Worm (Caenorhabditis elegans): ENCODE data around the gene F09F9.1.

F09F9.1 gene

DNA sequence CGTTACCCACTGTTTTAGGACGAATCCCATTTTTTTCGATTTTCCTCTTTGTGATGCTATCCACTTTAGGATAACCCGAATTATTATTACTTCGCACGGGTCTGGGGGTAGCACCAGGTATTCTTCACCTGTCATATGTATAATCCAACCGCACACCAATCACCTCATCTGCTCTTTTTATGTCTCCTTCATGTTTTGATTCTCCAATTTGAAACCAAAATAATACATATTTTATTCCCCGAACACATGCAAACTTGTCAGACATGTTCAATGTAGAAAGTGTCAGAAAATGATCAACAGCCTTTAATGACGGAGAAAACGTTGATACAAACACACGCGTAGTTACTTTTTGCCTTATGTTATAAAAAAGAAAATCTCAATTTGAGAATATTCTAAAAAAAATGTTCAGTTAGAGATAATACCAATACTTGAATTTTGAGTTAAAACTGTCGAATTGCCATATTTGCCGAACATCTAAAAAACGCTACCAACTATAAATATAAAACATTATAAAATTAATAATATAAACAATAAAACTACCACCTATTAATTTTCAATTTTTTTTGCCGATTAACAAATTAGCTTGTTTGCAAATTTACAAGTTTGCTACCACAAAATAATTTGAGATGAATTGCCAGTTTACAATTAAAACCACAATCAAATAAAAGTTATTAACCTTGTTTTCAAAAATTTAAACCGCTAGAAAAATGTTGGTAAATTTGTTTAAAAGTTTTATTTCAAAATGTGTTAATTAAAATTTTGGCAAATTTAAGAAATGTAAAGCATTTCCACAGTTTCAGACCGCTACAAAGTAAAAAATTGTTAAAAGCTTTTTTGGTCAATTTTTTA lies 32.7 kb downstream of the F09F9.1 start:
- TF ChIP-seq mab-9 (GFP tag; IDR thresholded peaks at IDR 0.05) = no peak
- peak in 1 of 2 experiments; percentile 24 for TF ChIP-seq lsy-2 (tag; optimal IDR thresholded peaks at IDR 0.05)
- TF ChIP-seq nhr-71 (tag; optimal IDR thresholded peaks at IDR 0.05) = peak; percentile 46
- no peak for TF ChIP-seq nhr-12 (tag; optimal IDR thresholded peaks at IDR 0.05)
- TF ChIP-seq ces-1 (GFP tag; optimal IDR thresholded peaks at IDR 0.05) = no peak
- TF ChIP-seq snpc-4 (tag; optimal IDR thresholded peaks at IDR 0.05) = no peak
- TF ChIP-seq dsc-1 (tag; optimal IDR thresholded peaks at IDR 0.05) = peak; percentile 35
- TF ChIP-seq nhr-47 (tag; optimal IDR thresholded peaks at IDR 0.05) = peak; percentile 22
- no peak for TF ChIP-seq elt-3 (tag; optimal IDR thresholded peaks at IDR 0.05)
- no peak for TF ChIP-seq C34B4.2 (tag; optimal IDR thresholded peaks at IDR 0.05)
- TF ChIP-seq lin-39 (tag; optimal IDR thresholded peaks at IDR 0.05) = peak; percentile 6
- no peak for TF ChIP-seq efl-1 (optimal IDR thresholded peaks at IDR 0.05)
- TF ChIP-seq efl-1 (GFP tag; optimal IDR thresholded peaks at IDR 0.05 in 1 of 2) = peak in 1 of 2 experiments; percentile 71
- TF ChIP-seq C16A3.4 (tag; optimal IDR thresholded peaks at IDR 0.05) = no peak
- TF ChIP-seq snu-23 (GFP tag; optimal IDR thresholded peaks at IDR 0.05) = peak; percentile 6
- peak; percentile 2 for TF ChIP-seq xbp-1 (tag; optimal IDR thresholded peaks at IDR 0.05)
- TF ChIP-seq fkh-10 (GFP tag; optimal IDR thresholded peaks at IDR 0.05) = no peak
- peak; percentile 32 for TF ChIP-seq fkh-8 (tag; optimal IDR thresholded peaks at IDR 0.05)
- no peak for TF ChIP-seq hlh-17 (GFP tag; optimal IDR thresholded peaks at IDR 0.05; ENCODE audit: borderline replicate concordance)
- TF ChIP-seq aha-1 (tag; optimal IDR thresholded peaks at IDR 0.05) = no peak
- TF ChIP-seq nhr-90 (tag; optimal IDR thresholded peaks at IDR 0.05; ENCODE audit: poor library complexity) = peak; percentile 1
- no peak for TF ChIP-seq ceh-90 (tag; optimal IDR thresholded peaks at IDR 0.05)
- peak; percentile 24 for TF ChIP-seq skn-1 (tag; optimal IDR thresholded peaks at IDR 0.05)
- peak; percentile 10 for TF ChIP-seq hlh-4 (tag; optimal IDR thresholded peaks at IDR 0.05)
- TF ChIP-seq ceh-88 (GFP tag; IDR thresholded peaks at IDR 0.05) = no peak
- TF ChIP-seq ama-1 (optimal IDR thresholded peaks at IDR 0.05) = peak; percentile 32
- peak; percentile 5 for TF ChIP-seq rnt-1 (tag; optimal IDR thresholded peaks at IDR 0.05)
- peak; percentile 72 for TF ChIP-seq nhr-85 (tag)
- TF ChIP-seq unc-62 (GFP tag; optimal IDR thresholded peaks at IDR 0.05) = no peak
- peak; percentile 60 for TF ChIP-seq ztf-4 (tag; optimal IDR thresholded peaks at IDR 0.05)
- TF ChIP-seq nhr-11 (tag; optimal IDR thresholded peaks at IDR 0.05) = peak; percentile 33
- TF ChIP-seq lin-13 (GFP tag; optimal IDR thresholded peaks at IDR 0.05) = no peak
- TF ChIP-seq lin-14 (GFP tag; optimal IDR thresholded peaks at IDR 0.05) = peak; percentile 9
- TF ChIP-seq unc-98 (GFP tag; IDR thresholded peaks at IDR 0.05) = no peak
- peak; percentile 71 for TF ChIP-seq aly-2 (tag; optimal IDR thresholded peaks at IDR 0.05)

DNA sequence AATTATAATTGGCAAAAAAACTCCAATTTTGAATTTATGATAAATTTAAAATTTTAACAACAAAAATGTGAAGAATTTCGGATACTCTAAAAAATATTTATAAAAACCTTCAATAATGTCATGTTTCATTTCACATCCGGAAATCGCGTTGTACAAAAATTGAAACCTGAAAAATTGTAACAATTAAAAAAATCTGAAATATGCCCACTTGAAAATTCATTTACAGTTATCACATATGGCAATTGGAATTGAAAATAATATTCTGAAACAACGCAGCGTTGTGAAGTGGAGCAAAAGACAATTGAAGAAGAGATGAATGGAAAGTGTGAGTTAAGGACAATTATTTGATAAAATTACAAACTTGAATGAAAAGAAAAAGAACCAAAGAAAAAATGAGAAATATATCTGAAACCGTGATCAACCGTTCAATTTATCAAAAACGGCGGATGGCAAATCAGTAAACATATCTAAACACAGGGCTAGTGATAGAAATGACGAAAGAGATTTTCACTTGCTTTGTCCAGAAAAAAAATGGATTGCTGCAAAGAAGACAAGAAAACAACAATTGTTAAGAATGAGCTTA lies 33.4 kb downstream of the F09F9.1 start:
- TF ChIP-seq elt-2 (tag; optimal IDR thresholded peaks at IDR 0.05) (no peak), mep-1 (tag; optimal IDR thresholded peaks at IDR 0.05) (no peak), ceh-88 (GFP tag; IDR thresholded peaks at IDR 0.05) (no peak), swsn-7 (tag; optimal IDR thresholded peaks at IDR 0.05) (no peak), ama-1 (optimal IDR thresholded peaks at IDR 0.05) (no peak), pqm-1 (tag; optimal IDR thresholded peaks at IDR 0.05) (no peak), nhr-47 (tag; optimal IDR thresholded peaks at IDR 0.05) (no peak), nhr-85 (tag) (no peak), ceh-90 (tag; optimal IDR thresholded peaks at IDR 0.05) (no peak), pax-3 (tag; optimal IDR thresholded peaks at IDR 0.05) (no peak), hpl-2 (GFP tag; optimal IDR thresholded peaks at IDR 0.05) (no peak), fos-1 (tag; optimal IDR thresholded peaks at IDR 0.05) (no peak), elt-3 (tag; optimal IDR thresholded peaks at IDR 0.05) (no peak), nhr-19 (GFP tag; conservative IDR thresholded peaks at IDR 0.05) (no peak), C04F5.9 (tag; optimal IDR thresholded peaks at IDR 0.05) (no peak), sox-4 (tag; optimal IDR thresholded peaks at IDR 0.05) (no peak), aly-2 (tag; optimal IDR thresholded peaks at IDR 0.05) (no peak), tlp-1 (tag; optimal IDR thresholded peaks at IDR 0.05) (no peak), dpl-1 (GFP tag; optimal IDR thresholded peaks at IDR 0.05) (no peak)

Measured in whole organism, L1 larva.